Worm (Caenorhabditis elegans): ENCODE data around the gene cogc-6.

- TF ChIP-seq mab-5 (tag; optimal IDR thresholded peaks at IDR 0.05) (no peak), nhr-28 (tag; optimal IDR thresholded peaks at IDR 0.05) (no peak), sptf-1 (tag; optimal IDR thresholded peaks at IDR 0.05) (peak; percentile 31), mep-1 (tag; optimal IDR thresholded peaks at IDR 0.05) (peak; percentile 23), cnd-1 (tag; optimal IDR thresholded peaks at IDR 0.05) (peak; percentile 8), unc-62 (GFP tag; optimal IDR thresholded peaks at IDR 0.05) (no peak), hlh-1 (tag; optimal IDR thresholded peaks at IDR 0.05) (peak; percentile 4), nhr-237 (tag; optimal IDR thresholded peaks at IDR 0.05) (no peak), unc-39 (tag; optimal IDR thresholded peaks at IDR 0.05) (no peak), elt-1 (tag; optimal IDR thresholded peaks at IDR 0.05; ENCODE audit: borderline replicate concordance, insufficient read depth) (no peak), nhr-12 (tag; optimal IDR thresholded peaks at IDR 0.05) (no peak)
These were observed 7.6 kb upstream of the cogc-6 start for ce11 chrV:8228712-8229119.
